Worm (Caenorhabditis elegans): Measurements from ENCODE around the gene lact-9.
A peak's percentile ranks its signal among the peaks of the same experiment; 100 is the strongest.

Gene lact-9

DNA sequence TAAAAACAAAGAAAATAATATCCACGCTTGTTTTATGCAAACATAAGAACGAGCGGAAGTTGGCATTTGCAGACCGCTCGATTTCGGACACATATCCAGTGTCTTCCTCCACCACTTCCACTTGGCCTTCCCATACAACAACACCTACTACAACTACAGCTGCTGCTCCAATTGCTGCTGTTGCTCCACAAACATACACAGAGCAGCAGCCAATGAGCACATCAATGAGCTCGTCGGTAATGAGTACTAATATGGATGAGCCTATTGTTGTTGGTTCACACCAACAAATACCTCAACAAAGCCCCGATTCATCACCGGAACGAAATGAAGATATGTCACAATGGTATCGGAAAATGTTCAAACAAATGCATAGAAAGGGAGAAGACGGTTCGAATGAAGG, 29.8 kb downstream of the lact-9 start:
- TF ChIP-seq unc-62 (GFP tag; optimal IDR thresholded peaks at IDR 0.05 in 1 of 2) (peak in 1 of 2 experiments; percentile 64), unc-62 (tag; optimal IDR thresholded peaks at IDR 0.05) (no peak), dmd-9 (GFP tag; IDR thresholded peaks at IDR 0.05) (no peak), aha-1 (tag) (peak; percentile 90), lin-15B (tag; optimal IDR thresholded peaks at IDR 0.05) (no peak)

DNA sequence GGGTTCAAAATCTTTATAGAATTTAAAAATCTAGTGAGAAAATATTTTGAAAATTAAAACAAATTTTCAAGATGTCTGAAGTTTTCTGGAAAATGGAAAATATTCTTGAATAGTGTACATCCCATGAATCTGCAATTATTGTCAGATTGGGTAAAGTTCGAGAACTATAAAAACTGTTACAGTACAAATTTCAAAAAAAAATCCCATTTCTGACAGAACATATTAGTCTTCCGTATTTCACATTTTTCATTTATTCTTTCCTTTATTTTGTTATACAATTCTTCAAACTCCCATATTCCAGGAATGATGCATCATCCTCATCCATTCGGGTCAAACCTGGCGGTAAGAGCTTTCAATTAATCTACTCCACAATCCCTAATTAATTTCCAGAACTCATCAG, 35.4 kb downstream of the lact-9 start, which contains the start of gene sorb-1:
TSS of gene sorb-1 (plus strand) at position 301 of the 400 bp plus-strand sequence.
- TF ChIP-seq dpl-1 (GFP tag; optimal IDR thresholded peaks at IDR 0.05) (no peak), sdz-12 (GFP tag; optimal IDR thresholded peaks at IDR 0.05) (no peak), tag-97 (GFP tag; IDR thresholded peaks at IDR 0.05) (no peak), aha-1 (tag) (peak; percentile 11), Y75B8A.6 (GFP tag; IDR thresholded peaks at IDR 0.05) (no peak), zag-1 (tag; optimal IDR thresholded peaks at IDR 0.05) (no peak), arid-1 (GFP tag; conservative IDR thresholded peaks at IDR 0.05) (no peak), spr-1 (tag; optimal IDR thresholded peaks at IDR 0.05) (no peak), egl-43 (GFP tag; IDR thresholded peaks at IDR 0.05) (no peak), fkh-10 (GFP tag; optimal IDR thresholded peaks at IDR 0.05) (no peak), unc-62 (GFP tag; optimal IDR thresholded peaks at IDR 0.05 in 1 of 2) (peak in 1 of 2 experiments; percentile 21), unc-62 (tag; optimal IDR thresholded peaks at IDR 0.05) (no peak), pha-4 (GFP tag; IDR thresholded peaks at IDR 0.05) (no peak), pha-4 (tag; optimal IDR thresholded peaks at IDR 0.05) (no peak), nhr-77 (tag; optimal IDR thresholded peaks at IDR 0.05) (no peak)

DNA sequence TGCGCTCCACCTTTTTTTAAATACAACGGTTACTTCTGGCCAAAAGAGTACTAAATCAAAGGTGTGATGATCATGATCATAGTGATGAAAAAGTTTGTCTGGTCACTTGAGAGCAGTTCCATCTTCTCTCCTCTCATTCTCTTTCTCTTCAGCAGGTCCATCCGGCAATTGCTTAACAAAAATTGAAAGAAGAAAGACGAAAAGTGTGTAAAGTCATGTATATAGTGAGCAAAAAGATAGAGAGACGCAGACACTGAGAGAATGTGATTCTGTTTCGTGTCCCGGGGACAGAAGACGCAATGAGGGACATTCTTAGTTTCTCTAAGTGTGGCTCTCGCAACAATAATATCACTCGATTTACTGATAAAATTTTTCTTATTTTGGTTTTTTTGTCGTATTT, 36.6 kb downstream of the lact-9 start:
- TF ChIP-seq pqm-1 (tag; optimal IDR thresholded peaks at IDR 0.05) (no peak), mdl-1 (tag; optimal IDR thresholded peaks at IDR 0.05) (no peak), T26A8.4 (GFP tag; IDR thresholded peaks at IDR 0.05) (no peak), mxl-2 (GFP tag; conservative IDR thresholded peaks at IDR 0.05) (no peak), daf-16 (GFP tag; optimal IDR thresholded peaks at IDR 0.05) (no peak), daf-16 (tag; optimal IDR thresholded peaks at IDR 0.05) (no peak), nhr-11 (tag; optimal IDR thresholded peaks at IDR 0.05) (peak; percentile 8), ZK337.2 (GFP tag; IDR thresholded peaks at IDR 0.05) (no peak), aha-1 (tag) (peak; percentile 73), unc-62 (GFP tag; optimal IDR thresholded peaks at IDR 0.05 in 1 of 2) (peak in 1 of 2 experiments; percentile 7), unc-62 (tag; optimal IDR thresholded peaks at IDR 0.05) (no peak), Y75B8A.6 (GFP tag; IDR thresholded peaks at IDR 0.05) (no peak), php-3 (GFP tag; IDR thresholded peaks at IDR 0.05) (no peak)

ce11 chrIV:13745409-13745808, 40.0 kb downstream of the lact-9 start, which contains the start of gene C47A4.5:
C47A4.5 (plus strand) TSS chrIV:13745709.
- TF ChIP-seq rbr-2 (tag; optimal IDR thresholded peaks at IDR 0.05), result no peak
- TF ChIP-seq F10B5.3 (tag; optimal IDR thresholded peaks at IDR 0.05), result no peak
- no peak for TF ChIP-seq sdz-12 (GFP tag; optimal IDR thresholded peaks at IDR 0.05)
- TF ChIP-seq ceh-62 (tag; optimal IDR thresholded peaks at IDR 0.05), result no peak
- no peak for TF ChIP-seq T20F7.1 (GFP tag; optimal IDR thresholded peaks at IDR 0.05)
- TF ChIP-seq lin-13 (GFP tag; optimal IDR thresholded peaks at IDR 0.05), result no peak
- no peak for TF ChIP-seq attf-4 (tag; optimal IDR thresholded peaks at IDR 0.05)
- no peak for TF ChIP-seq unc-39 (tag; optimal IDR thresholded peaks at IDR 0.05)
- no peak for TF ChIP-seq ZK337.2 (GFP tag; IDR thresholded peaks at IDR 0.05)

DNA sequence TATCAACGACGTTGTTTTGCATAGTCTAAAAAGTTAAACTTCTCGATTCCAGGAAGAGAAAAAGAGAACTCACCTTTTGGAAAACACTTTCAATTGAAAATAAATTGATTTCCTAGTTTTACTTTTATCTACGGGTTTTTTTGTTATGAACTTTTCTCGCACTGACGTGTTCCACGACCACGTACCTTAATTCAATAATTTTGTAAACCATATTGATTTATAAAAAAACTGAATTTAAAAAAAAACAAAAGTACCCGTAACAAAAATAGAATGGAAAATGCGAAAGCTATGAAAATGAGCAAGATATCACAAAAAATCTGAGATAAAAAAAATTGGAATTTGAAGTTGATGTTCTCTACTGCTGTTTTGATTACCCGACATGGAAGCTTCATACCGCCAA, 43.2 kb downstream of the lact-9 start, which contains the start of gene C47A4.3:
TSS of gene C47A4.3 (minus strand) at position 101 of the 400 bp plus-strand sequence.
- no peak for TF ChIP-seq pha-4 (GFP tag; IDR thresholded peaks at IDR 0.05)
- no peak for TF ChIP-seq pha-4 (tag; optimal IDR thresholded peaks at IDR 0.05)
- no peak for TF ChIP-seq skn-1 (tag; optimal IDR thresholded peaks at IDR 0.05)
- TF ChIP-seq spr-1 (tag; optimal IDR thresholded peaks at IDR 0.05), result no peak
- no peak for TF ChIP-seq nhr-25 (tag; optimal IDR thresholded peaks at IDR 0.05; ENCODE audit: borderline replicate concordance, insufficient read depth)
- no peak for TF ChIP-seq dmd-8 (GFP tag; IDR thresholded peaks at IDR 0.05)
- TF ChIP-seq madf-9 (GFP tag; conservative IDR thresholded peaks at IDR 0.05), result no peak
- no peak for TF ChIP-seq mxl-3 (GFP tag; optimal IDR thresholded peaks at IDR 0.05)
- TF ChIP-seq mep-1 (tag; optimal IDR thresholded peaks at IDR 0.05), result no peak
- TF ChIP-seq T26A8.4 (GFP tag; IDR thresholded peaks at IDR 0.05), result no peak
- no peak for TF ChIP-seq Y75B8A.6 (GFP tag; IDR thresholded peaks at IDR 0.05)
- TF ChIP-seq spr-3 (GFP tag; optimal IDR thresholded peaks at IDR 0.05), result no peak
- TF ChIP-seq lin-38 (GFP tag; IDR thresholded peaks at IDR 0.05), result no peak
